Worm (Caenorhabditis elegans): ENCODE data around the gene D1025.1.

The D1025.1 gene

DNA sequence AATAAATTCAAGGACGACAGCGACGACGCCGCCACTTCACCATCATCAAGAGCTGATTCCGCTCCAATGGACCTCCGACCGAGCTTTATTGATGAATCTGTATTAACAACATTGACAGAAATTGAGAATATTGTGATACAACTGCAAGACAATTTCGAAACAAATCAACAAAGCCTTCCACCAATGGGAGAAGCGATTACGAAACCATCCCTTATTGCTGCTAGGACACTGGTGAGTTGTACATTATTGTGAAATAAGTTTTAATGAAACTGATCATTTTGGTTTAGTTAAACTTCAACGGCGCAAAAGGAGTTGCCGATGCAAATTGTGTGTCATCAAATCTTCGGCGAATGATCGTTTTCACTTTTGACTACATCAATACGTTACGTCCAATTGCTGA lies 38.5 kb downstream of the D1025.1 start:
- no peak for TF ChIP-seq attf-4 (tag; optimal IDR thresholded peaks at IDR 0.05)
- no peak for TF ChIP-seq hlh-30 (tag; optimal IDR thresholded peaks at IDR 0.05; ENCODE audit: insufficient read depth)
- no peak for TF ChIP-seq nhr-11 (tag; optimal IDR thresholded peaks at IDR 0.05)
- TF ChIP-seq Y5F2A.4 (GFP tag; optimal IDR thresholded peaks at IDR 0.05): no peak
- TF ChIP-seq nhr-111 (GFP tag; optimal IDR thresholded peaks at IDR 0.05): no peak
- TF ChIP-seq madf-9 (GFP tag; conservative IDR thresholded peaks at IDR 0.05): no peak
- no peak for TF ChIP-seq dmd-8 (GFP tag; IDR thresholded peaks at IDR 0.05)
- no peak for TF ChIP-seq fos-1 (tag; optimal IDR thresholded peaks at IDR 0.05)

DNA sequence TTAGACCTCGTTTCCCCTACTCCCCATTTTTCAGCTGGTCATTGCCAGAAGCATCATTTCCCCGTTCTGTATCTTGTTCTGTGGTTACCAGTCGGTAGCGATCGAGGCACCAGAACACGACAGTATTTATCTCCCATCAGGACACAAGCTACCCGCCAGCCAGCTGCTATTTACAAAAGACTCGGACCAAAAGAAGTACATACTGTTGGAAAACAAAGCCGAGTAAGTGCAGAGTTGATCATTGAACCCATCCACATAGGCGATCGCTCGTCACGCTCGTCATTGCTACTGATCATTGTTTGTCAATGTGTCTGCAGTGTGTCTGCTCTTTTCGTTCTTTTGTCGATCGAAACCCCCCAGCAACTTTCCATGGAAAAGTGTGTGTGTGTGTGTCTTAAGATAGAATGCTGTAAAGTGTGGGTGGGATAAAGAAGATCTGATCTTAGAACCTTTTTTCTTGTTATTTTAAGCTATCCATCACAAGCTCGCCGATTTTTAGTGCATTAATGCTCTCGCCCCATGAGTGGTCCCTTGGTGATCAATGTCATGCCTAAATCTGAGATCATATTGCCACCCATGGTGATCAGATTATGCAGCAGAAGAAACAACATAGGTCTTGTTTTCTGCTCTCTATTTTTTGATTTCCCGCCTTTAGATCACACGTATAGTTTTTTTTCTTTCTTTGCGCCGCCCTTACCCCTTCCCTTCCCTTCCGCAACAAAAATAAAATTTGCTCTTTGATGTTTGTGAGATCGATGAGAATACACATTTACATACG lies 39.1 kb downstream of the D1025.1 start:
- 0 out of 4 replicates have a peak, but pooled peaks of 1 of the 2 experiments have one; percentile 26 for TF ChIP-seq madf-5 (GFP tag; IDR thresholded peaks at IDR 0.05)
- TF ChIP-seq attf-4 (tag; optimal IDR thresholded peaks at IDR 0.05): peak; percentile 43
- no peak for TF ChIP-seq nhr-25 (tag; optimal IDR thresholded peaks at IDR 0.05; ENCODE audit: borderline replicate concordance, insufficient read depth)
- no peak for TF ChIP-seq pha-4 (GFP tag; IDR thresholded peaks at IDR 0.05)
- peak; percentile 67 for TF ChIP-seq pha-4 (tag; optimal IDR thresholded peaks at IDR 0.05)
- TF ChIP-seq nhr-41 (GFP tag; IDR thresholded peaks at IDR 0.05): peak; percentile 17; the same call in 1 of the 2 replicates

DNA sequence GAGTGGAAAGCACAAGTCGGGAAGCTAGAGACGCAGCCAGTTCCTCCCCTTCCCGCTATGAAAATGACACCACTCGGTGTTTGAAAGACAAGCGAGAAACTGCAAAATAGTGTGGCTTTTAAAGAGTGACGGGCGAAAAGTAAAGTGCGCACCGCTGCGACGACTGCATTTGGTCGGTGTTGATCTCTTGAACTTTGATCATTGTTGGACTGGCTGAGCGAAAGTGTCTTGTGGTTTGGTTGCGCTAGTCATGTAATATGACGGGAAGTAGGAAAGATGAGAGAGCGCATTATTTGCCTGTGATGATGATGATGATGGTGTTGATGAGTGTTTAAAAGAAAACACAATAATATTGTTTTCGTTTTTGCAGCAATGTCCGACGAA lies 39.7 kb downstream of the D1025.1 start:
- TF ChIP-seq nhr-77 (tag; optimal IDR thresholded peaks at IDR 0.05) (peak; percentile 90), nhr-6 (tag; optimal IDR thresholded peaks at IDR 0.05) (peak; percentile 82), R02D3.7 (tag; optimal IDR thresholded peaks at IDR 0.05) (no peak), nhr-25 (tag; optimal IDR thresholded peaks at IDR 0.05; ENCODE audit: borderline replicate concordance, insufficient read depth) (peak; percentile 80), daf-8 (GFP tag; IDR thresholded peaks at IDR 0.05) (no peak), hlh-11 (tag; optimal IDR thresholded peaks at IDR 0.05) (peak; percentile 98), mep-1 (tag; optimal IDR thresholded peaks at IDR 0.05) (peak; percentile 97), lim-7 (GFP tag; IDR thresholded peaks at IDR 0.05) (no peak), fos-1 (tag; optimal IDR thresholded peaks at IDR 0.05) (peak; percentile 73), vab-7 (GFP tag; IDR thresholded peaks at IDR 0.05) (peak; percentile 53; the same call in 1 of the 2 replicates), aly-2 (tag; optimal IDR thresholded peaks at IDR 0.05) (no peak), zip-11 (GFP tag; IDR thresholded peaks at IDR 0.05) (no peak), nhr-10 (tag; optimal IDR thresholded peaks at IDR 0.05) (peak; percentile 93), ama-1 (optimal IDR thresholded peaks at IDR 0.05) (no peak), tag-97 (GFP tag; IDR thresholded peaks at IDR 0.05) (no peak), dmd-8 (GFP tag; IDR thresholded peaks at IDR 0.05) (no peak), snpc-1.2 (GFP tag; IDR thresholded peaks at IDR 0.05) (no peak), lin-38 (GFP tag; IDR thresholded peaks at IDR 0.05) (peak; percentile 54), F49E8.2 (tag; optimal IDR thresholded peaks at IDR 0.05; ENCODE audit: borderline replicate concordance) (no peak), nhr-102 (tag; optimal IDR thresholded peaks at IDR 0.05) (peak; percentile 89), tra-1 (GFP tag; IDR thresholded peaks at IDR 0.05) (peak; percentile 92), Y75B8A.6 (GFP tag; IDR thresholded peaks at IDR 0.05) (no peak), unc-130 (GFP tag; optimal IDR thresholded peaks at IDR 0.05) (no peak), dmd-6 (GFP tag; IDR thresholded peaks at IDR 0.05) (peak; percentile 99), attf-4 (tag; optimal IDR thresholded peaks at IDR 0.05) (no peak), D1046.2 (GFP tag; IDR thresholded peaks at IDR 0.05) (no peak), nhr-11 (tag; optimal IDR thresholded peaks at IDR 0.05) (peak; percentile 83), lin-39 (tag; optimal IDR thresholded peaks at IDR 0.05) (no peak), mxl-3 (GFP tag; optimal IDR thresholded peaks at IDR 0.05) (peak; percentile 69), pqm-1 (tag; optimal IDR thresholded peaks at IDR 0.05) (peak; percentile 71), ceh-28 (tag; optimal IDR thresholded peaks at IDR 0.05) (no peak), zip-2 (tag; optimal IDR thresholded peaks at IDR 0.05) (peak; percentile 55), daf-16 (GFP tag; optimal IDR thresholded peaks at IDR 0.05) (peak; percentile 19 to 77), daf-16 (tag; optimal IDR thresholded peaks at IDR 0.05) (peak; percentile 97), unc-62 (GFP tag; optimal IDR thresholded peaks at IDR 0.05 in 1 of 2) (peak; percentile 21 to 100), unc-62 (tag; optimal IDR thresholded peaks at IDR 0.05) (no peak), Y105C5A.15 (GFP tag; IDR thresholded peaks at IDR 0.05) (no peak), nhr-111 (GFP tag; optimal IDR thresholded peaks at IDR 0.05) (no peak), madf-5 (GFP tag; IDR thresholded peaks at IDR 0.05) (no peak), F37D6.2 (tag; optimal IDR thresholded peaks at IDR 0.05) (peak; percentile 39), nhr-76 (tag; optimal IDR thresholded peaks at IDR 0.05) (peak; percentile 74)

Measured in whole organism, L4 larva.